Worm (Caenorhabditis elegans) whole organism, young adult: ENCODE data around the gene T14B1.1.

ENCODE experiments used
- ZK185.1 ChIP-seq: sonication (generic microtip); optimal IDR thresholded peaks from 2 replicates; lab custom pipeline; 2016; ENCODE audit warnings: mild to moderate bottlenecking, missing genetic modification characterization, missing compliant biosample characterization; ENCODE audit not compliant: poor library complexity, severe bottlenecking
- ama-1 ChIP-seq, 3 experiments: fragments of 150-350 bp in 1 of 3; sonication (generic microtip) in 2 of 3; optimal IDR thresholded peaks; 2 replicates each; lab custom pipeline; 2014 to 2018; ENCODE audit warnings: missing biosample characterization in 2 of 3, missing genetic modification characterization in 2 of 3, missing genetic modification reagents in 2 of 3
- ceh-27 ChIP-seq: fragments of 200-800 bp; sonication (Bioruptor generic); optimal IDR thresholded peaks from 2 replicates; lab custom pipeline; 2018; ENCODE audit warnings: mild to moderate bottlenecking, missing genetic modification characterization, moderate library complexity, missing compliant biosample characterization
- ztf-18 ChIP-seq: sonication (generic microtip); optimal IDR thresholded peaks from 2 replicates; lab custom pipeline; 2016; ENCODE audit warnings: missing genotype, mild to moderate bottlenecking, missing genetic modification characterization, missing compliant biosample characterization

- no peak for TF ChIP-seq ztf-18
- TF ChIP-seq ceh-27 (GFP tag; lab: Kevin White, UChicago), result no peak
- TF ChIP-seq ZK185.1 (tag; lab: Kevin White, UChicago), result no peak
- no peak for TF ChIP-seq ama-1 (optimal IDR thresholded peaks at IDR 0.05; lab: Kevin White, UChicago)
- TF ChIP-seq ama-1 (GFP tag; optimal IDR thresholded peaks at IDR 0.05; lab: Kevin White, UChicago), result no peak
Measured at ce11 chrX:9635376-9635775, 33.1 kb downstream of the T14B1.1 start, which contains the start of gene F34H10.5.
